Fruit fly (Drosophila melanogaster) whole organism, adult: ENCODE data around the gene Miox.

Source experiments
- CG12768 ChIP-seq: fragments of 200-800 bp; sonication (Bioruptor generic); optimal IDR thresholded peaks from 2 replicates; lab custom pipeline; 2017; ENCODE audit warnings: missing biosample characterization, missing genetic modification characterization, mild to moderate bottlenecking, moderate library complexity, missing genetic modification reagents
- CG14711 ChIP-seq: fragments of 200-800 bp; sonication (Bioruptor generic); optimal IDR thresholded peaks from 2 replicates; lab custom pipeline; 2018; ENCODE audit warnings: missing biosample characterization, mild to moderate bottlenecking, missing genetic modification characterization, moderate library complexity
- CG1620 ChIP-seq: fragments of 200-800 bp; sonication (Bioruptor generic); optimal IDR thresholded peaks from 2 replicates; lab custom pipeline; 2016; ENCODE audit warnings: missing biosample characterization, missing genetic modification characterization
- CG33017 ChIP-seq: fragments of 200-800 bp; sonication (Bioruptor generic); optimal IDR thresholded peaks from 2 replicates; lab custom pipeline; 2018; ENCODE audit warnings: missing biosample characterization, mild to moderate bottlenecking, missing genetic modification characterization, moderate library complexity
- CG7045 ChIP-seq: fragments of 200-800 bp; sonication (Bioruptor generic); optimal IDR thresholded peaks from 2 replicates; lab custom pipeline; 2017; ENCODE audit warnings: missing biosample characterization, mild to moderate bottlenecking, missing genetic modification characterization
- CG7101 ChIP-seq: fragments of 200-800 bp; sonication (Bioruptor generic); optimal IDR thresholded peaks from 2 replicates; lab custom pipeline; 2018; ENCODE audit warnings: missing biosample characterization, mild to moderate bottlenecking, missing genetic modification characterization, moderate library complexity
- Clk ChIP-seq: fragments of 200-800 bp; sonication (Bioruptor generic); optimal IDR thresholded peaks from 2 replicates; lab custom pipeline; 2017; ENCODE audit warnings: missing biosample characterization, missing genetic modification characterization
- Crg-1 ChIP-seq: fragments of 200-800 bp; sonication (Bioruptor generic); optimal IDR thresholded peaks from 2 replicates; lab custom pipeline; 2016; ENCODE audit warnings: missing biosample characterization, missing genetic modification characterization
- Mnt ChIP-seq: fragments of 200-800 bp; sonication (Bioruptor generic); optimal IDR thresholded peaks from 2 replicates; lab custom pipeline; 2016; ENCODE audit warnings: missing biosample characterization, mild to moderate bottlenecking, missing genetic modification characterization
- bab1 ChIP-seq: fragments of 200-800 bp; sonication (Bioruptor generic); optimal IDR thresholded peaks from 3 replicates; lab custom pipeline; 2019; ENCODE audit warnings: missing biosample characterization, mild to moderate bottlenecking, missing genetic modification characterization, moderate library complexity
- cnc ChIP-seq, 2 experiments: fragments of >200 bp; optimal IDR thresholded peaks; 2 replicates each; lab custom pipeline; 2017
- kay ChIP-seq: fragments of 200-800 bp; sonication (Bioruptor generic); peaks from one replicate; lab custom pipeline; 2016; ENCODE audit warnings: missing biosample characterization, missing genetic modification characterization, borderline replicate concordance
- tj ChIP-seq: fragments of 200-800 bp; sonication (Bioruptor generic); optimal IDR thresholded peaks from 3 replicates; lab custom pipeline; 2017; ENCODE audit warnings: missing biosample characterization, mild to moderate bottlenecking, missing genetic modification characterization, moderate library complexity

DNA sequence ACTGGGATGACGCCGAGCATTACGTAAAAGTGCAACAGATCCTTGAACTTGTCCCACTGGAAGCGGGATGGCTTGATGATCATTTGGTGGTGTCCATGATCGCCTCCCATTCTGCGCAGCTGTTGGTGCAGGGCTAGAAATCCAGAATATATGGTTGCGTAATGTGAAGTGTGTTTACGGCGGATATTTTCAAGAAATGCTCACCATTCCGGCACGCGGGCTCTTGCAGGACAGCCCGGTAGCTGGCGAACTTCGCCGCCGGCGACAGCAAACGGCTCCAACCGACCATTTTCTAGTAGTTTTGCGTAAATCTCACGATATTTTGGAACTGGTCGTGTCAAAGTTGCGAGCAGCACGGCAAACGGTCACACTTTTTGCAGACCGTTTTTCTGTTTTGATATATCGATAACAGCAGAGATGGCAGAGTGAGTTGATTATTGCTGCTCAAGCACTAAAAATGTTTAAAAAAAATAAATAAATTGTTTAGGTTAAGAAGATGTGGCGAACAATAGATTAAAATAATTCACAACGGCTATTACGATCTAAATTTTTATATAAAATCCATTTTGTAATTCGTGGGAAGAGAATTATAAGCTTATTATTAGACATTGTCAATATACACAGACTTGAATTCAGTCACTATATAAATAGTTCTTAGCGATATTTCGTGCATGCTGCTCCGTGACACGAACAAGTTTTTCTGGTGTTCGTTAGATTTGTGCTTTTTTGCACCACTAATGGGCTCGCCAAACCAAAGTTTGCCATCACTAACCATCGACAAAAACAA, 46.5 kb upstream of the Miox start, which contains the start of the genes ND-SGDH and RhoGAP68F:
- TF ChIP-seq kay (GFP tag; lab: Kevin White, UChicago) = no peak
- peak; percentile 87 for TF ChIP-seq CG7045
- TF ChIP-seq bab1 (GFP tag; lab: Kevin White, UChicago) = peak; percentile 69
- peak; percentile 73 for TF ChIP-seq Mnt (GFP tag; lab: Kevin White, UChicago)
- no peak for TF ChIP-seq cnc (optimal IDR thresholded peaks at IDR 0.05; lab: Kevin White, UChicago)
- peak; percentile 90 for TF ChIP-seq tj
- peak; percentile 83 for TF ChIP-seq CG7101 (tag; lab: Kevin White, UChicago)
- TF ChIP-seq CG14711 = peak; percentile 68
- TF ChIP-seq Crg-1 = peak; percentile 77
- peak; percentile 73 for TF ChIP-seq CG33017 (tag; lab: Kevin White, UChicago)
- TF ChIP-seq CG1620 = peak; percentile 85
- peak; percentile 88 for TF ChIP-seq CG12768
- TF ChIP-seq Clk (GFP tag; lab: Kevin White, UChicago) = peak; percentile 85
